Worm (Caenorhabditis elegans): ENCODE measurements around the gene lido-16.
A peak's percentile ranks its signal among the peaks of the same experiment; 100 is the strongest.

Gene lido-16

DNA sequence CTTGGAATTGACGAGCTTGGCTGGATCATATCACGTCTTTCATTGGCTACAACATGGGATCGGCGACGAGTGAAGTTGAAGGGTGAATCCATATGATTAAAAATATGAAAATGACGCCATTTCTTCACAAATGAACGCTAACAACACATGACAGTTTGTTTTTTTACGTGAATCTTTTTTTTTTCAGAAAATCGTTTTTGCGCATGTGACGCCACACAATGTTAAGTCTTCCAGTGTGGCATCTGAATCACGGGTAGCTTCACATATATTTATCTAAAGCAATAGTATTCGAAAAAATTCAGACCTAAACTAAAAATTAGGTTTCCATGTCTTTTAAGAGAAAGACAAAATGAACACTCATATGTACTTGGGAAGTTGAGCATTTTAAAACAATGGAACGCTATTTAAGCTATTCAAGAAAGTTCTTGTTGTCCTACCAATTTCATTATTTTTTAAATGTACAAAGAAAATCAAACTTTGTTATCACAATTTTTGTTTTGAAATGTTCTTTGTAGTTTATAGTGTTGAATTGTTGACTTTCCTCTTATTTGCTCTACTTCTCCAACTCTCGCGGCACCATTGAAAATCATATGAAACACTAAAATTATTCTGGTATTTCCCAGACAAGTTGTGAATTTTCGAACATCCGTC lies at the start of gene lido-16, which contains the start of gene plpp-1.2:
TSS of gene lido-16 (minus strand) at position 101 of the 651 bp plus-strand sequence.
TSS of gene plpp-1.2 (plus strand) at position 601 of the 651 bp plus-strand sequence.
- TF ChIP-seq nhr-25 (tag; optimal IDR thresholded peaks at IDR 0.05) (no peak), elt-1 (tag; optimal IDR thresholded peaks at IDR 0.05) (no peak), jun-1 (tag; optimal IDR thresholded peaks at IDR 0.05) (no peak), nhr-77 (tag; optimal IDR thresholded peaks at IDR 0.05) (no peak), sea-2 (GFP tag; optimal IDR thresholded peaks at IDR 0.05) (no peak), mml-1 (tag; optimal IDR thresholded peaks at IDR 0.05) (no peak), hmg-11 (tag; optimal IDR thresholded peaks at IDR 0.05) (no peak), snpc-4 (tag; optimal IDR thresholded peaks at IDR 0.05) (no peak), fos-1 (tag; optimal IDR thresholded peaks at IDR 0.05) (no peak), zag-1 (tag; optimal IDR thresholded peaks at IDR 0.05) (no peak), daf-12 (tag; optimal IDR thresholded peaks at IDR 0.05) (no peak)

DNA sequence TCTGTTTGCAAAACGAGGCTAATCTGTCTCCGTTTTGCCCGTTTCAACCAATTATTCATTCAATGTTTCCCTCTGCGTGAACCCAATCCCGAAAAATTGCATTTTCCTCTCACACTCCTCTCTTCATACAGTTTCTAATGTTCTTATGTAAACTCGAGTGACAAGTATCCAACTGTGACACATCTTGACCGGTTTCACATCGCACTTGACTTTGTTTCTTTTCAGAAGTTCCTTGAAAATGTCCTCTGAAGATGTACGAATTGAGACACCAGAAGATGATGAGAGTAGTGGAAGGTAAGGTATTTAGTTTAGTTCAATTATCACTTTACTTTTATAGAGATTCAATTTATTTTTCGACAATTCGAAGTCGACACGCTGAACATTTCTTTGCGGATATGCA lies 47.2 kb upstream of the lido-16 start, which contains the start of gene abcx-1:
TSS of gene abcx-1 (plus strand) at position 224 of the 400 bp plus-strand sequence.
- TF ChIP-seq ceh-9 (tag; optimal IDR thresholded peaks at IDR 0.05) (no peak), ztf-4 (tag; optimal IDR thresholded peaks at IDR 0.05) (no peak)

DNA sequence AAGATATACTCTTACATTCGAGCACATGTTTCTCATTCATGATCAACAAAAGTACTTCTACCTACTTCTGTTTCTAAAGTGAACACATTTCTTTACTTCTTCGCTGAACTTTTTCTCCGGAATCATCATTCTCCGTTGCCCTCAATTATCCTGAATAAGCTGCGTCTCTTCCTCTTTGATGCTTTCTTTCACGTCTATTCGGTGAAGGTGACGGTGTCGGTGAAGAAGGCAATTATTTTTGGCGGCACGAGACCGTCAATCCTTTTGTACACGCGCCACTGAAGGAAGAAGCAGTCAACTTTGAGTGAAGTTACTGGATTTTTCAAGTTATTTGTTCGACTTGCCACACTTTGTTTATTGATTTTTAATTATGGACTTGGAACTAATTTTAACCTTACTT lies 46.8 kb upstream of the lido-16 start, which contains the start of gene abch-1:
TSS of gene abch-1 (minus strand) at position 101 of the 400 bp plus-strand sequence.
- TF ChIP-seq elt-2 (tag; optimal IDR thresholded peaks at IDR 0.05) = no peak
- TF ChIP-seq lin-39 (tag; optimal IDR thresholded peaks at IDR 0.05) = no peak
- TF ChIP-seq ama-1 (optimal IDR thresholded peaks at IDR 0.05) = no peak
- no peak for TF ChIP-seq nhr-12 (tag; optimal IDR thresholded peaks at IDR 0.05)
- TF ChIP-seq pha-4 (tag; optimal IDR thresholded peaks at IDR 0.05) = no peak
- no peak for TF ChIP-seq ceh-16 (tag; optimal IDR thresholded peaks at IDR 0.05)
- no peak for TF ChIP-seq ceh-28 (tag; optimal IDR thresholded peaks at IDR 0.05)
- no peak for TF ChIP-seq egl-27 (tag; optimal IDR thresholded peaks at IDR 0.05)
- TF ChIP-seq unc-62 (GFP tag; optimal IDR thresholded peaks at IDR 0.05) = no peak
- TF ChIP-seq mml-1 (tag; optimal IDR thresholded peaks at IDR 0.05) = no peak
- no peak for TF ChIP-seq nhr-11 (tag; optimal IDR thresholded peaks at IDR 0.05)
- TF ChIP-seq R02D3.7 (tag; optimal IDR thresholded peaks at IDR 0.05) = no peak
- TF ChIP-seq lin-15B (tag; optimal IDR thresholded peaks at IDR 0.05) = no peak
- TF ChIP-seq nhr-237 (tag; optimal IDR thresholded peaks at IDR 0.05) = no peak

DNA sequence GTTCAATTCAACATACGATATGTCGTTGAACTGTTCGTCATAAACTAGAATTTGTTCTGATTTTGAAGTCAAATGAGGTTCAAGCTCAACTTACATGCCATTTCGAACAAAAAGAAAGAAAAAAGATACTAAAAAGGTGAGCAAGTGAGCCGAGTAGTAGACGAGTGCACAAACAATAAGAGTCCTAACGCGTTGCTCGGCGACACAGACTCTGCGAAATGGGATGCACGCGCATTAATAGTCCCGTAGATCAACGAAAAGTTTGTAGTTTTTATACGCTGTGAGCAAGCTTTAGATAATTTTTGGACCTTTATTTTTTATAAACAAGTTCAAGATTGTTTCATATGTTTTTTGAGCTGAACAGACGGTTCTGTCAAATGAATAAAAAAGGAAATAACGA lies 43.9 kb upstream of the lido-16 start, which contains the start of gene C56E6.4:
TSS of gene C56E6.4 (minus strand) at position 101 of the 400 bp plus-strand sequence.
- TF ChIP-seq mml-1 (tag; optimal IDR thresholded peaks at IDR 0.05) (no peak), egl-5 (tag; optimal IDR thresholded peaks at IDR 0.05) (no peak), ztf-4 (tag; optimal IDR thresholded peaks at IDR 0.05) (no peak), ama-1 (optimal IDR thresholded peaks at IDR 0.05) (no peak), elt-3 (tag; optimal IDR thresholded peaks at IDR 0.05) (no peak), elt-1 (tag; optimal IDR thresholded peaks at IDR 0.05) (no peak), nhr-43 (tag; optimal IDR thresholded peaks at IDR 0.05; ENCODE audit: poor library complexity, severe bottlenecking) (no peak)

DNA sequence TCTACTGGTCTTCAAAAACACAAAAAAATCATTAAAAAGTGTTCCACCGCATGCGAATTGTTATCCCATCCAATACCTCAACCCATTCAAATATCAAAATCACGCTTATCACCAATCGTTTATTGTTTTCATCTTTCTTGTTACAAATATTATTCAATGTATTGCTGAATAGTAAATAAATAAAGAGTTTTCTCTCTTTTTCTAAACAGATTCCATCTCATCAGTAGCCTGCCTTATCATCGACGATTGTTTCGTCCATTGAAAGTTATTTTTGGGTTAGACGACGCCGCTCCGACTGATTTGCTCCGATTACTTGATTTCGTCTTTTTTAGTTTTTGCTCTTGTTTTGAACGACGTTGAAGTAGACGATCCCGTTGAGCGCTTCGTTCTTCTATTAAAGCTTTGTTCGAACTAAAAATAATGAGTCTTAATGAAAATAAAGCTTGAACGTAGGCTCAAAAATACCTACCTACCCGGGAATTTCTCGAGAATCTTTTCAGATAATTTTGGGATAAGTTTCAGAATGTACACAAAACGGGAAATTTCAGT lies 41.4 kb upstream of the lido-16 start:
- TF ChIP-seq egl-27 (tag; optimal IDR thresholded peaks at IDR 0.05) (no peak), mml-1 (tag; optimal IDR thresholded peaks at IDR 0.05) (no peak), pha-4 (tag; optimal IDR thresholded peaks at IDR 0.05) (peak; percentile 1), ceh-28 (tag; optimal IDR thresholded peaks at IDR 0.05) (peak; percentile 30), ama-1 (optimal IDR thresholded peaks at IDR 0.05) (peak; percentile 67), elt-2 (tag; optimal IDR thresholded peaks at IDR 0.05) (peak; percentile 1), nhr-77 (tag; optimal IDR thresholded peaks at IDR 0.05) (no peak), sea-2 (GFP tag; optimal IDR thresholded peaks at IDR 0.05) (no peak)

DNA sequence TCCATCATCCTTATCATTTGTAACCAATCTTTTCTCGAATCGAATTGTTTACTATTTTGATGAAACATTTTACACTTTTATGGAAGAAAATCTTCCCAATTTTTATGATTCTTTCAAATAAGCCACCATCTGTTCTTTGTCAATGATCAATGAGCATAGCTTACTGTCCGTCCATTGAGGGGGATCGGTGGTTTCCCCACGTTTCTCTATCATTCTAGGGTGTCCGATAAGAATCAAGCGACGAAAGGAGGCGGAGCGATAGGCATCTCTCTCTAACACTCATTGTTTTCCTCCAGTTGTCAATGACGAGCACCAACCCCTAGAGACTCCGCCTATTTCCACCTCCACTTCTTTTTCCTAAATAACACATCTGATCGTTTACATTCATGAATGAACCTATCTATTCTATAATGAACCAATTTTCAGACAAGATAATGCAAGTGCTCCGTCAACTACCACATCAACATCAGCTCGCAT lies 39.8 kb upstream of the lido-16 start, which contains the start of gene C56E6.2:
TSS of gene C56E6.2 (plus strand) at position 427 of the 477 bp plus-strand sequence.
- TF ChIP-seq pqm-1 (tag; optimal IDR thresholded peaks at IDR 0.05) = peak; percentile 28
- peak; percentile 57 for TF ChIP-seq elt-2 (tag; optimal IDR thresholded peaks at IDR 0.05)
- no peak for TF ChIP-seq mml-1 (tag; optimal IDR thresholded peaks at IDR 0.05)
- no peak for TF ChIP-seq unc-62 (GFP tag; optimal IDR thresholded peaks at IDR 0.05)
